Worm (Caenorhabditis elegans): ENCODE data around the gene C32D5.12.

The C32D5.12 gene

DNA sequence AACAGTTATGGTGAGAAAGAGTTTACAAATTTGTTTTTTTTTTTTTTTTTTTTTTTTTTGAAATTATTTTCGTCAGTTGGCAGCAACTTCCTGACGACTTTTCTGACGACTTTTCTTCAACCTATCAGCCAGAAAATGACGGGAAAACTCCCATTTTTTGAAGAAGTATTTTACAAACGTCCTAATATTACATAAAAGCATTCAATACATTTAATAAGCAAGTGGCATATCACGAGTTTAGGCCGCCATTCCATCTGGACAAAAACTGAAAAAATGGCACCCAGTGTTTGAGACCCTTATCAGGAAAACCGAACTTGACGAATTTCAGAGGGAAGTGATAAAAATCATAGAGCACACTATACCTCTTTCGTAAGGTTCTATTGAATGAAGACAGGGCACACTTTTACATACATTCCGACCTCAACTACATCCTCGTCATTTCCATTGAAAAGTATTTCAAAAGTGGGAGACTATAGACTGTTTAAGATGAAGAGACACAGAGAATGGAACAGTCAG lies 24.0 kb downstream of the C32D5.12 start:
- TF ChIP-seq lsy-27 (tag; optimal IDR thresholded peaks at IDR 0.05; ENCODE audit: borderline replicate concordance, insufficient read depth) (no peak), let-607 (tag; optimal IDR thresholded peaks at IDR 0.05) (no peak), F55B11.4 (tag; optimal IDR thresholded peaks at IDR 0.05; ENCODE audit: borderline replicate concordance, insufficient read depth) (no peak), mxl-1 (tag; optimal IDR thresholded peaks at IDR 0.05) (no peak), ceh-91 (GFP tag; IDR thresholded peaks at IDR 0.05) (no peak), snpc-1.3 (tag; optimal IDR thresholded peaks at IDR 0.05; ENCODE audit: insufficient read depth) (no peak), madf-3 (GFP tag; IDR thresholded peaks at IDR 0.05) (no peak), cebp-1 (GFP tag; IDR thresholded peaks at IDR 0.05) (no peak), cebp-1 (tag; optimal IDR thresholded peaks at IDR 0.05) (peak; percentile 25), nhr-80 (tag; optimal IDR thresholded peaks at IDR 0.05) (peak; percentile 62), B0336.3 (GFP tag; IDR thresholded peaks at IDR 0.05) (no peak), somi-1 (GFP tag; optimal IDR thresholded peaks at IDR 0.05) (no peak), ceh-27 (GFP tag; optimal IDR thresholded peaks at IDR 0.05) (no peak), snpc-4 (GFP tag; optimal IDR thresholded peaks at IDR 0.05) (no peak), snpc-4 (tag; optimal IDR thresholded peaks at IDR 0.05) (no peak), lin-35 (GFP tag; optimal IDR thresholded peaks at IDR 0.05) (no peak), ets-4 (GFP tag; optimal IDR thresholded peaks at IDR 0.05) (no peak), egl-18 (GFP tag; IDR thresholded peaks at IDR 0.05) (no peak), B0261.1 (tag; optimal IDR thresholded peaks at IDR 0.05) (no peak)

ce11 chrII:6333887-6334286 lies 24.9 kb downstream of the C32D5.12 start, which contains the start of gene ttc-39B:
TSS of gene ttc-39B (minus strand) at chrII:6333987.
- no peak for TF ChIP-seq ztf-25 (GFP tag; IDR thresholded peaks at IDR 0.05)
- no peak for TF ChIP-seq Y67H2A.10 (GFP tag; conservative IDR thresholded peaks at IDR 0.05)
- no peak for TF ChIP-seq ceh-58 (GFP tag; IDR thresholded peaks at IDR 0.05)
- TF ChIP-seq rec-8 (tag; optimal IDR thresholded peaks at IDR 0.05): no peak
- TF ChIP-seq ceh-27 (GFP tag; optimal IDR thresholded peaks at IDR 0.05): no peak
- TF ChIP-seq pha-4 (tag; optimal IDR thresholded peaks at IDR 0.05): no peak
- TF ChIP-seq lin-26 (GFP tag; IDR thresholded peaks at IDR 0.05): no peak
- TF ChIP-seq Y53G8AR.9 (GFP tag; conservative IDR thresholded peaks at IDR 0.05): no peak
- TF ChIP-seq nhr-179 (tag; optimal IDR thresholded peaks at IDR 0.05): no peak
- TF ChIP-seq F10E7.11 (tag; optimal IDR thresholded peaks at IDR 0.05): no peak
- TF ChIP-seq ceh-40 (GFP tag; IDR thresholded peaks at IDR 0.05): no peak
- no peak for TF ChIP-seq ztf-28 (GFP tag; IDR thresholded peaks at IDR 0.05)
- no peak for TF ChIP-seq F57C9.4 (tag; optimal IDR thresholded peaks at IDR 0.05)
- no peak for TF ChIP-seq zim-3 (tag; optimal IDR thresholded peaks at IDR 0.05)
- TF ChIP-seq F55B11.4 (tag; optimal IDR thresholded peaks at IDR 0.05; ENCODE audit: borderline replicate concordance, insufficient read depth): no peak
- no peak for TF ChIP-seq akir-1 (GFP tag; optimal IDR thresholded peaks at IDR 0.05)
- TF ChIP-seq aptf-2 (GFP tag; conservative IDR thresholded peaks at IDR 0.05): no peak
- TF ChIP-seq let-526 (GFP tag; IDR thresholded peaks at IDR 0.05): no peak
- no peak for TF ChIP-seq ztf-26 (tag; optimal IDR thresholded peaks at IDR 0.05)

Measured in whole organism, young adult.